Worm (Caenorhabditis elegans): ENCODE data around the gene pqn-89.

Gene pqn-89

ce11 chrIV:6491915-6492314 lies 14.6 kb upstream of the pqn-89 start:
- TF ChIP-seq elt-1 (tag; optimal IDR thresholded peaks at IDR 0.05) (no peak), ztf-11 (tag; optimal IDR thresholded peaks at IDR 0.05) (no peak), lin-11 (tag; optimal IDR thresholded peaks at IDR 0.05) (no peak), nhr-25 (tag; optimal IDR thresholded peaks at IDR 0.05) (peak; percentile 62), ztf-1 (GFP tag; conservative IDR thresholded peaks at IDR 0.05) (no peak), ceh-16 (tag; optimal IDR thresholded peaks at IDR 0.05) (peak; percentile 76)

- TF ChIP-seq ama-1 (optimal IDR thresholded peaks at IDR 0.05) (no peak), nhr-25 (tag; optimal IDR thresholded peaks at IDR 0.05) (no peak), nhr-23 (tag; optimal IDR thresholded peaks at IDR 0.05) (no peak), peb-1 (tag; optimal IDR thresholded peaks at IDR 0.05) (no peak), nhr-11 (tag; optimal IDR thresholded peaks at IDR 0.05) (no peak), mbf-1 (tag; optimal IDR thresholded peaks at IDR 0.05) (no peak), sma-9 (GFP tag; optimal IDR thresholded peaks at IDR 0.05) (no peak), sma-9 (tag; optimal IDR thresholded peaks at IDR 0.05) (no peak), nhr-129 (tag; optimal IDR thresholded peaks at IDR 0.05) (no peak), ceh-16 (tag; optimal IDR thresholded peaks at IDR 0.05) (no peak), lin-39 (tag; optimal IDR thresholded peaks at IDR 0.05) (no peak), ceh-82 (tag; optimal IDR thresholded peaks at IDR 0.05) (no peak), blmp-1 (tag; optimal IDR thresholded peaks at IDR 0.05; ENCODE audit: insufficient read depth) (no peak), nhr-237 (tag; optimal IDR thresholded peaks at IDR 0.05) (no peak), sma-3 (GFP tag; optimal IDR thresholded peaks at IDR 0.05) (no peak)
Measured at ce11 chrIV:6493299-6493698, 13.2 kb upstream of the pqn-89 start, which contains the start of gene Y73B6BL.44. Gene Y73B6BL.44 (plus strand): TSS chrIV:6493599.

- TF ChIP-seq ceh-82 (tag; optimal IDR thresholded peaks at IDR 0.05): no peak
- TF ChIP-seq sma-3 (GFP tag; optimal IDR thresholded peaks at IDR 0.05): no peak
- no peak for TF ChIP-seq gmeb-1 (tag; optimal IDR thresholded peaks at IDR 0.05)
- peak; percentile 63 for TF ChIP-seq ceh-16 (tag; optimal IDR thresholded peaks at IDR 0.05)
Measured at ce11 chrIV:6496103-6496502, 10.4 kb upstream of the pqn-89 start.

- no peak for TF ChIP-seq ztf-4 (tag; optimal IDR thresholded peaks at IDR 0.05)
- TF ChIP-seq egl-27 (tag; optimal IDR thresholded peaks at IDR 0.05): no peak
- no peak for TF ChIP-seq nhr-10 (tag; optimal IDR thresholded peaks at IDR 0.05)
- no peak for TF ChIP-seq sma-3 (GFP tag; optimal IDR thresholded peaks at IDR 0.05)
- TF ChIP-seq peb-1 (tag; optimal IDR thresholded peaks at IDR 0.05): no peak
- no peak for TF ChIP-seq C34F6.9 (tag; optimal IDR thresholded peaks at IDR 0.05)
Measured at ce11 chrIV:6500433-6500832, 6.1 kb upstream of the pqn-89 start.

ce11 chrIV:6500843-6501242 lies 5.7 kb upstream of the pqn-89 start:
- TF ChIP-seq crh-2 (tag; optimal IDR thresholded peaks at IDR 0.05) (peak; percentile 49), nhr-129 (tag; optimal IDR thresholded peaks at IDR 0.05) (peak; percentile 76), fos-1 (tag; optimal IDR thresholded peaks at IDR 0.05) (peak; percentile 20), F13H6.1 (tag; optimal IDR thresholded peaks at IDR 0.05) (peak; percentile 81), C34F6.9 (tag; optimal IDR thresholded peaks at IDR 0.05) (no peak), gmeb-1 (tag; optimal IDR thresholded peaks at IDR 0.05) (peak; percentile 35), sma-9 (GFP tag; optimal IDR thresholded peaks at IDR 0.05) (peak; percentile 55), sma-9 (tag; optimal IDR thresholded peaks at IDR 0.05) (no peak), ztf-1 (GFP tag; conservative IDR thresholded peaks at IDR 0.05) (no peak), sma-3 (GFP tag; optimal IDR thresholded peaks at IDR 0.05) (peak; percentile 12)

ce11 chrIV:6502725-6503124 lies 3.8 kb upstream of the pqn-89 start:
- TF ChIP-seq aly-2 (tag; optimal IDR thresholded peaks at IDR 0.05) (no peak), nhr-11 (tag; optimal IDR thresholded peaks at IDR 0.05) (no peak), nhr-23 (tag; optimal IDR thresholded peaks at IDR 0.05) (no peak), nhr-237 (tag; optimal IDR thresholded peaks at IDR 0.05) (no peak), crh-2 (tag; optimal IDR thresholded peaks at IDR 0.05) (peak; percentile 32), unc-39 (tag; optimal IDR thresholded peaks at IDR 0.05) (no peak), fos-1 (tag; optimal IDR thresholded peaks at IDR 0.05) (peak; percentile 95), nhr-10 (tag; optimal IDR thresholded peaks at IDR 0.05) (no peak), sma-9 (GFP tag; optimal IDR thresholded peaks at IDR 0.05) (no peak), sma-9 (tag; optimal IDR thresholded peaks at IDR 0.05) (no peak), elt-3 (tag; optimal IDR thresholded peaks at IDR 0.05) (no peak), lsy-2 (tag; optimal IDR thresholded peaks at IDR 0.05) (no peak), nhr-77 (tag; optimal IDR thresholded peaks at IDR 0.05) (no peak), blmp-1 (tag; optimal IDR thresholded peaks at IDR 0.05; ENCODE audit: insufficient read depth) (no peak), egl-27 (tag; optimal IDR thresholded peaks at IDR 0.05) (no peak), mbf-1 (tag; optimal IDR thresholded peaks at IDR 0.05) (no peak), nhr-6 (tag; optimal IDR thresholded peaks at IDR 0.05) (no peak), F13H6.1 (tag; optimal IDR thresholded peaks at IDR 0.05) (peak; percentile 16), ztf-1 (GFP tag; conservative IDR thresholded peaks at IDR 0.05) (no peak), gmeb-1 (tag; optimal IDR thresholded peaks at IDR 0.05) (peak; percentile 30)
